Worm (Caenorhabditis elegans): ENCODE measurements around the gene nlp-14.

The nlp-14 gene

ce11 chrX:8925443-8925842, 6.2 kb upstream of the nlp-14 start (continued):
- TF ChIP-seq D1046.2 (GFP tag; IDR thresholded peaks at IDR 0.05): no peak
- peak; percentile 15 for TF ChIP-seq mep-1 (tag; optimal IDR thresholded peaks at IDR 0.05)

- TF ChIP-seq tag-97 (GFP tag; IDR thresholded peaks at IDR 0.05) (no peak), unc-62 (GFP tag; optimal IDR thresholded peaks at IDR 0.05 in 1 of 2) (peak in 1 of 2 experiments; percentile 91), unc-62 (tag; optimal IDR thresholded peaks at IDR 0.05) (no peak), dpl-1 (GFP tag; optimal IDR thresholded peaks at IDR 0.05) (no peak)
Measured at ce11 chrX:8921221-8921620, 2.0 kb upstream of the nlp-14 start.

- 0 out of 2 replicates have a peak, but pooled peaks have one; percentile 21 for TF ChIP-seq F26F4.8 (GFP tag; conservative IDR thresholded peaks at IDR 0.05)
- TF ChIP-seq pqm-1 (tag; optimal IDR thresholded peaks at IDR 0.05): no peak
- TF ChIP-seq lsy-2 (tag; optimal IDR thresholded peaks at IDR 0.05): peak in 1 of 2 experiments; percentile 5
- TF ChIP-seq ces-1 (GFP tag; optimal IDR thresholded peaks at IDR 0.05): peak; percentile 85
- TF ChIP-seq F10B5.3 (tag; optimal IDR thresholded peaks at IDR 0.05): no peak
- TF ChIP-seq madf-9 (GFP tag; conservative IDR thresholded peaks at IDR 0.05): no peak
Measured at ce11 chrX:8918792-8919191, 431 bp downstream of the nlp-14 start.

- no peak for TF ChIP-seq hif-1 (tag; optimal IDR thresholded peaks at IDR 0.05)
- no peak for TF ChIP-seq dmd-6 (GFP tag; IDR thresholded peaks at IDR 0.05)
- no peak for TF ChIP-seq nhr-41 (GFP tag; IDR thresholded peaks at IDR 0.05)
- no peak for TF ChIP-seq lin-38 (GFP tag; IDR thresholded peaks at IDR 0.05)
- no peak for TF ChIP-seq aha-1 (tag)
- no peak for TF ChIP-seq nhr-42 (GFP tag; IDR thresholded peaks at IDR 0.05)
- no peak for TF ChIP-seq ama-1 (optimal IDR thresholded peaks at IDR 0.05)
- 0 out of 2 replicates have a peak, but pooled peaks have one; percentile 10 for TF ChIP-seq mdt-29 (GFP tag; IDR thresholded peaks at IDR 0.05)
- no peak for TF ChIP-seq unc-62 (GFP tag; optimal IDR thresholded peaks at IDR 0.05 in 1 of 2)
- TF ChIP-seq unc-62 (tag; optimal IDR thresholded peaks at IDR 0.05): no peak
- TF ChIP-seq set-16 (GFP tag; IDR thresholded peaks at IDR 0.05): peak; percentile 52
Measured at ce11 chrX:8917730-8918129, 1.5 kb downstream of the nlp-14 start.

- TF ChIP-seq vab-7 (GFP tag; IDR thresholded peaks at IDR 0.05) (peak; percentile 27; the same call in 1 of the 2 replicates), lin-39 (tag; optimal IDR thresholded peaks at IDR 0.05) (no peak), nhr-25 (tag; optimal IDR thresholded peaks at IDR 0.05; ENCODE audit: borderline replicate concordance, insufficient read depth) (no peak), spr-3 (GFP tag; optimal IDR thresholded peaks at IDR 0.05) (no peak), rbr-2 (tag; optimal IDR thresholded peaks at IDR 0.05) (peak; percentile 23), jun-1 (tag; optimal IDR thresholded peaks at IDR 0.05) (no peak), dpl-1 (GFP tag; optimal IDR thresholded peaks at IDR 0.05) (peak; percentile 2), nhr-111 (GFP tag; optimal IDR thresholded peaks at IDR 0.05) (no peak), daf-16 (GFP tag; optimal IDR thresholded peaks at IDR 0.05) (no peak), daf-16 (tag; optimal IDR thresholded peaks at IDR 0.05) (no peak), php-3 (GFP tag; IDR thresholded peaks at IDR 0.05) (no peak), lin-38 (GFP tag; IDR thresholded peaks at IDR 0.05) (peak; percentile 92), Y75B8A.6 (GFP tag; IDR thresholded peaks at IDR 0.05) (no peak), nhr-48 (tag; optimal IDR thresholded peaks at IDR 0.05) (no peak), lim-7 (GFP tag; IDR thresholded peaks at IDR 0.05) (no peak), mdl-1 (tag; optimal IDR thresholded peaks at IDR 0.05) (peak in 1 of 2 experiments; percentile 8), unc-39 (tag; optimal IDR thresholded peaks at IDR 0.05) (no peak), hlh-30 (tag; optimal IDR thresholded peaks at IDR 0.05; ENCODE audit: insufficient read depth) (peak; percentile 13), lin-1 (GFP tag; IDR thresholded peaks at IDR 0.05) (no peak), nhr-41 (GFP tag; IDR thresholded peaks at IDR 0.05) (no peak), pqm-1 (tag; optimal IDR thresholded peaks at IDR 0.05) (peak; percentile 25), ztf-11 (tag; optimal IDR thresholded peaks at IDR 0.05) (no peak), ceh-20 (GFP tag; IDR thresholded peaks at IDR 0.05) (no peak), aha-1 (tag) (peak; percentile 80), duxl-1 (tag; optimal IDR thresholded peaks at IDR 0.05; ENCODE audit: poor library complexity) (no peak), lin-13 (GFP tag; optimal IDR thresholded peaks at IDR 0.05) (no peak), attf-4 (tag; optimal IDR thresholded peaks at IDR 0.05) (no peak), mdt-29 (GFP tag; IDR thresholded peaks at IDR 0.05) (0 out of 2 replicates have a peak, but pooled peaks have one; percentile 14), daf-19 (GFP tag; conservative IDR thresholded peaks at IDR 0.05) (no peak)
Measured at ce11 chrX:8911077-8911476, 8.1 kb downstream of the nlp-14 start, which contains the start of gene cyn-8. Gene cyn-8 (plus strand): TSS chrX:8911293.
